Worm (Caenorhabditis elegans): ENCODE results near the gene acs-5.

Gene acs-5

DNA sequence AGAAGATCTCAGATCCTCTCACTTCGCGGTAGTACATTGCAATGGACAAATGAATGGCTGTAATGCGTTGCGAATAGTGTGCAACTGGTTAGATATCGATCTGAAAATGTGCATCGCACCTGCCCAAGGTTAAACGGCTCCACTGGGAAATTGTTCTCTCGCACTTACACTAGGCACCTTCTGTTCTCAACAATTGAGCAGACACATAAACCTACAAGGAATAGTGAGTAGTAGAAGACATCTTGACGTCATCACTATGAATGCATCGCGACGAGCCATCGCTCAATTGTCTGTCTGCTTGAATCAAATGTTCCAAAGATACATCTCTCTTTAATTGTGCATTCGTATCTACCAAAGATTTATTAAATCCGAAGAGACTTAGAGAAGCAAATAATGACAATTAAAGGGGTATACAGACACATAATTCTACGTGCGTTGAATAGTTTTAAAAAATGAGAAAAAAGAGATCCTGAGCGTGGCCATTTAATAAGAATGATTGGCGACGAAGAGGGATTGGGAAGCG lies 19.7 kb upstream of the acs-5 start, which contains the start of gene T05D4.2:
Gene T05D4.2, minus strand, starts transcription at position 83 of the 523 bp plus-strand sequence.
- TF ChIP-seq zip-2 (tag; optimal IDR thresholded peaks at IDR 0.05) (no peak), ama-1 (optimal IDR thresholded peaks at IDR 0.05) (peak; percentile 57), ctbp-1 (GFP tag; IDR thresholded peaks at IDR 0.05) (0 out of 2 replicates have a peak, but pooled peaks have one; percentile 39), mep-1 (tag; optimal IDR thresholded peaks at IDR 0.05) (peak; percentile 8), D1046.2 (GFP tag; IDR thresholded peaks at IDR 0.05) (0 out of 2 replicates have a peak, but pooled peaks have one; percentile 23), daf-19 (GFP tag; conservative IDR thresholded peaks at IDR 0.05) (0 out of 2 replicates have a peak, but pooled peaks have one; percentile 49), lin-39 (tag; optimal IDR thresholded peaks at IDR 0.05) (no peak), unc-62 (GFP tag; optimal IDR thresholded peaks at IDR 0.05 in 1 of 2) (peak in 1 of 2 experiments; percentile 97), unc-62 (tag; optimal IDR thresholded peaks at IDR 0.05) (no peak), lsy-2 (tag; optimal IDR thresholded peaks at IDR 0.05) (peak in 1 of 2 experiments; percentile 59), nhr-10 (tag; optimal IDR thresholded peaks at IDR 0.05) (no peak), hlh-11 (tag; optimal IDR thresholded peaks at IDR 0.05) (peak; percentile 11)

DNA sequence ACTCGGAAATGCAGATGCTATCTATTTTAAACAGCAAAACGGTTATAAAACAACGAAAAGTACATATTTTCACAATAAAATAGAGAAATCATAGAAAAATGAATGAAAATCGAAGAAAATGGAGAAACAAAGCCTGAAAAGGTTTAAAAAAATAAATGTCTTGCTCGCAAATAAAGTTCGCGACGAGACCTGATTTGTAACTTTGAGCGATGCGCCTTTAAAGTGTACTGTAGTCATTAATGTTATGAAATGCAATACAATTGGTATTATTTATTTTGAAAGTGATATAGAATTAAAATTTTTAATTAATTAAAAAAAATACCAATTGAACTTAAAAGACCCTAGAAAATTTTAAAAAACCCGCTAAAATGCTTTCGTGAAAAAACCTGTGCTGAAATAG lies 17.9 kb upstream of the acs-5 start:
- peak; percentile 2 for TF ChIP-seq aha-1 (tag)
- TF ChIP-seq Y48G9A.11 (GFP tag; IDR thresholded peaks at IDR 0.05), result no peak
- no peak for TF ChIP-seq daf-16 (GFP tag; optimal IDR thresholded peaks at IDR 0.05)
- no peak for TF ChIP-seq daf-16 (tag; optimal IDR thresholded peaks at IDR 0.05)
- TF ChIP-seq lim-7 (GFP tag; IDR thresholded peaks at IDR 0.05), result no peak
- TF ChIP-seq ceh-20 (GFP tag; IDR thresholded peaks at IDR 0.05), result no peak

DNA sequence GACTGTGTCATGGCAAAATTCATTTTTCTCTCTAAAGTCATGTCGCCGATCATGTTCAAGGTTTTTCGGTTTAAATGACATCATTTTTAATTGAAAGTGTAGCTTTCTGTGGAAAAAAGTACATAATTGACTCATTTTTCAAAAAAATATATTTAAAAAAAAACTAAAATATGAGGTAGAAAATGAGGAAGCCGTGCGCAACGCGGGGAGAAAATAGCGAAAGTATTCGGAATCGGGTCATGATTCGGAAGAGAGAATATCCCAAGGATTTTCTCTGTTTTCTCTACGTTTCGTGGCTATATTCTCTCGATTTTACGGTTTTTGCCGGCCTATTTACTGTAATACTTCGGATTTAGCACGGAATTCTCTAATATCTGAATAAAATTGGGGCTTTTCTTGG lies 17.4 kb upstream of the acs-5 start:
- no peak for TF ChIP-seq ZK337.2 (GFP tag; IDR thresholded peaks at IDR 0.05)
- no peak for TF ChIP-seq hmg-1.1 (GFP tag; IDR thresholded peaks at IDR 0.05)

DNA sequence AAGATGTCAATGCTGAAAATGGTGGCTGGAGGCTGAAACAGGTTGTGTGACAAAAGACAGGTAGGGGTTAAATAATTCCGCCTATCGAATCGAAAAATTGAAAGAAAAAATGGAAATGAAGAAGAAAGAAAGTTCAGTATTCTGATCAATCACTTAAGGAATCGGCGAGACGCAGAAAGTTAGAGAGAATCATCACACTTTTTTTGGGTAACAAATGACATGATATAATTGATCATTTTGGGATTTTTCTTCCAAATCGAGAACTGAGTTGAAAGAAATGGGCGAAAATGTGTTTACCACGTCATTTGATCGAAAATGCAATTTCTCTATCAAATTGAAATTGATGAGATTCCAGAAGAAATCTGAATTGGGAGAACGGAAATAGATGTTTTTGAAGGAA lies 12.7 kb upstream of the acs-5 start:
- TF ChIP-seq dmd-9 (GFP tag; IDR thresholded peaks at IDR 0.05) (no peak), tra-1 (GFP tag; IDR thresholded peaks at IDR 0.05) (no peak), arid-1 (GFP tag; conservative IDR thresholded peaks at IDR 0.05) (no peak), aha-1 (tag) (peak; percentile 84), mdt-29 (GFP tag; IDR thresholded peaks at IDR 0.05) (0 out of 2 replicates have a peak, but pooled peaks have one; percentile 8), unc-39 (tag; optimal IDR thresholded peaks at IDR 0.05) (no peak), T20F7.1 (GFP tag; optimal IDR thresholded peaks at IDR 0.05) (no peak), mxl-3 (GFP tag; optimal IDR thresholded peaks at IDR 0.05) (no peak), hlh-11 (tag; optimal IDR thresholded peaks at IDR 0.05) (peak; percentile 10), ceh-82 (tag; optimal IDR thresholded peaks at IDR 0.05) (no peak), hlh-30 (tag; optimal IDR thresholded peaks at IDR 0.05; ENCODE audit: insufficient read depth) (peak; percentile 39), unc-62 (GFP tag; optimal IDR thresholded peaks at IDR 0.05 in 1 of 2) (no peak), unc-62 (tag; optimal IDR thresholded peaks at IDR 0.05) (no peak), nhr-28 (tag; optimal IDR thresholded peaks at IDR 0.05) (peak; percentile 10)

DNA sequence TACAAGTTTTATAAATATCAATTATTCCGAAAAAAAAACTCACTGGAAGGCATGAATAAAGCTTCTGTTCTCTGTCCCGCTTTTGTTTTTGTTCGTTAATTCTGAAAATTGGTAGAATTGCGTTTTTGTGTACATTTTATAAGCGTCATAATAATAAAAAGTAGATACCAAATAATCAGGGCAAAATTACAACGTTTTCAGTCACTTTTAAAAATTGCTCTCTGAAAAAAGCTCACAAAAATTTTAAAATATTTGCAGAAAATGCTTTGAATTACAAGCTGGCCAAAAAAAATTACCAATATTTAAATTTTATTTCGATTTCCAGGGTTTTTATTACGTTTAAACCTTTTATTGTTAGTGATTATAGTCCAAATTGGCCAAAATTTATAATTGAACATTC lies 11.9 kb upstream of the acs-5 start, which contains the start of gene scav-2:
Gene scav-2, minus strand, starts transcription at position 101 of the 400 bp plus-strand sequence.
- no peak for TF ChIP-seq T26A8.4 (GFP tag; IDR thresholded peaks at IDR 0.05)
- TF ChIP-seq jun-1 (tag; optimal IDR thresholded peaks at IDR 0.05), result no peak
- no peak for TF ChIP-seq daf-19 (GFP tag; conservative IDR thresholded peaks at IDR 0.05)
- no peak for TF ChIP-seq nhr-237 (tag; optimal IDR thresholded peaks at IDR 0.05)
- TF ChIP-seq daf-16 (GFP tag; optimal IDR thresholded peaks at IDR 0.05), result no peak
- no peak for TF ChIP-seq daf-16 (tag; optimal IDR thresholded peaks at IDR 0.05)

DNA sequence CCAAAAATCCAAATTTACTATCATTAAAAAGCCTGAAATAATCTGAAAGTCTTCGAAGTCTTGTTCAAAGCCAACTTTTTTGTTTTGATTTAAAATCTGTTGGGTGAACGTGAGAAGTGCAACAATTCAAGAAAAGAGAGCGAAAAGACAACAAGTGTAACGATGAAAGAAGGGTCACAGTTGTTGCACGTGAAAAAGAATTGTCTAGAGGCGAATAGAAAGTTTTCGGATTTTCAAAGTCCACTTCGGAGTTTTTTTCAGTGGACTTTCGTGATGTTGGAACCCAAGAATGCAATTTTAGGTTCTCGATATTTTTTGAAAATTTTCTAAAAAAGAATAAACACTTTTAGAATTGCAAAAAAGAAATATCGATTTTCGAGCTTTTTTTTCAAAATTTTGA lies 6.6 kb upstream of the acs-5 start:
- TF ChIP-seq lsy-2 (tag; optimal IDR thresholded peaks at IDR 0.05) (peak in 1 of 2 experiments; percentile 24), dmd-8 (GFP tag; IDR thresholded peaks at IDR 0.05) (no peak), hif-1 (tag; optimal IDR thresholded peaks at IDR 0.05) (peak in 1 of 2 experiments; percentile 93), egl-27 (tag; optimal IDR thresholded peaks at IDR 0.05) (no peak), ZK546.5 (tag; optimal IDR thresholded peaks at IDR 0.05) (no peak), daf-12 (tag; optimal IDR thresholded peaks at IDR 0.05) (no peak), Y105C5A.15 (GFP tag; IDR thresholded peaks at IDR 0.05) (no peak), pha-4 (GFP tag; IDR thresholded peaks at IDR 0.05) (no peak), pha-4 (tag; optimal IDR thresholded peaks at IDR 0.05) (no peak), pqm-1 (tag; optimal IDR thresholded peaks at IDR 0.05) (no peak), hlh-30 (tag; optimal IDR thresholded peaks at IDR 0.05; ENCODE audit: insufficient read depth) (peak; percentile 68), dmd-6 (GFP tag; IDR thresholded peaks at IDR 0.05) (no peak), mdt-29 (GFP tag; IDR thresholded peaks at IDR 0.05) (0 out of 2 replicates have a peak, but pooled peaks have one; percentile 32), zip-11 (GFP tag; IDR thresholded peaks at IDR 0.05) (no peak)

Measured in whole organism, L4 larva.